Worm (Caenorhabditis elegans) whole organism, L4 larva: Measurements from ENCODE around the gene F35D2.2.

Experiments
- ceh-32 ChIP-seq: sonication (generic microtip); optimal IDR thresholded peaks from 2 replicates; lab custom pipeline; 2016; ENCODE audit warnings: mild to moderate bottlenecking, missing genetic modification characterization, missing compliant biosample characterization; ENCODE audit not compliant: poor library complexity
- ceh-82 ChIP-seq: sonication (generic microtip); optimal IDR thresholded peaks from 2 replicates; lab custom pipeline; 2017; ENCODE audit warnings: missing biosample characterization, missing genetic modification characterization
- dmd-8 ChIP-seq: fragments of 200-800 bp; sonication (Bioruptor generic); IDR thresholded peaks from 2 replicates; pipeline ENCODE4 v1.3.6; 2022; ENCODE audit warnings: missing genetic modification characterization, missing compliant biosample characterization
- egl-27 ChIP-seq: sonication (generic microtip); optimal IDR thresholded peaks from 3 replicates; lab custom pipeline; 2017; ENCODE audit warnings: missing biosample characterization, missing genetic modification reagents, missing genetic modification characterization
- egl-43 ChIP-seq: fragments of 200-800 bp; sonication (Bioruptor generic); IDR thresholded peaks from 2 replicates; pipeline ENCODE4 v1.3.6; 2022; ENCODE audit warnings: missing genetic modification reagents, missing genetic modification characterization, missing compliant biosample characterization
- fos-1 ChIP-seq: fragments of 150-350 bp; optimal IDR thresholded peaks from 2 replicates; lab custom pipeline; 2014; ENCODE audit warnings: missing biosample characterization, missing genetic modification characterization
- lim-7 ChIP-seq: fragments of 200-800 bp; sonication (Bioruptor generic); IDR thresholded peaks from 2 replicates; pipeline ENCODE4 v1.3.6; 2022; ENCODE audit warnings: missing genetic modification characterization, missing compliant biosample characterization
- lsy-2 ChIP-seq, 2 experiments: fragments of 150-350 bp in 1 of 2; sonication (generic microtip) in 1 of 2; optimal IDR thresholded peaks; 2 replicates each; lab custom pipeline; 2014 to 2017; ENCODE audit warnings: missing biosample characterization in 2 of 2, missing genetic modification characterization in 2 of 2
- nhr-11 ChIP-seq: fragments of 150-350 bp; optimal IDR thresholded peaks from 2 replicates; lab custom pipeline; 2014; ENCODE audit warnings: missing biosample characterization, missing genetic modification characterization
- nhr-237 ChIP-seq: sonication (generic microtip); optimal IDR thresholded peaks from 2 replicates; lab custom pipeline; 2017; ENCODE audit warnings: missing biosample characterization, missing genetic modification characterization
- pha-4 ChIP-seq, 2 experiments: fragments of 150-350 bp in 1 of 2; fragments of 200-800 bp in 1 of 2; sonication (Bioruptor generic) in 1 of 2; IDR thresholded peaks in 1 of 2; optimal IDR thresholded peaks in 1 of 2; 2 replicates each; pipeline versions ENCODE4 v1.3.6 to Lab custom; 2014 to 2022; ENCODE audit warnings: missing genetic modification characterization in 2 of 2, missing genetic modification reagents in 2 of 2, missing biosample characterization in 1 of 2, missing compliant biosample characterization in 1 of 2
- sdz-12 ChIP-seq: fragments of 200-800 bp; sonication (Bioruptor generic); optimal IDR thresholded peaks from 2 replicates; lab custom pipeline; 2018; ENCODE audit warnings: mild to moderate bottlenecking, missing genetic modification characterization, missing compliant biosample characterization

DNA sequence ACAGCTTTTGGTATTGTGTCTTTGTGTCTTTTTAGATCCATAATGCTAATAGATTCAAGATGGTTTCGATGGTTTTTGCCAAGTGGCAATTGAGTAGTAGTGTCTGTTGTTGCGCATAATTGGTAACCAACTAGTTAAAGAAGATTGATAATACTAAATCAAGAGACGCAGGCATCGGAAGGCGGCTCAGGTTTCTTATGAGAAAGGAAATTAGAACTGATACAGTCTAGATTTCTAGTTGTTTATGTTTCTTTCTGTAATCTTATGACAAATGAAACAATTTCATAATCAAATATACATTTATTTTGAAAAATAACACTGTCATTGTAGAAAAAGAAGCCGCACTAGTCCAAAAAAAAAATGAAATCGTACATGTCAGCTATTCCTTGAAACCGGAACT lies 20.4 kb upstream of the F35D2.2 start, which contains the start of gene ZK1290.10:
- TF ChIP-seq nhr-11 (tag; lab: Kevin White, UChicago) = no peak
- no peak for TF ChIP-seq nhr-237
- TF ChIP-seq pha-4 (GFP tag; IDR thresholded peaks at IDR 0.05; lab: Robert Waterston, UW) = no peak
- TF ChIP-seq pha-4 (tag; optimal IDR thresholded peaks at IDR 0.05; lab: Kevin White, UChicago) = no peak
- TF ChIP-seq ceh-82 (tag; lab: Kevin White, UChicago) = no peak
- no peak for TF ChIP-seq ceh-32 (tag; lab: Kevin White, UChicago)
- no peak for TF ChIP-seq dmd-8 (GFP tag; lab: Robert Waterston, UW)
- no peak for TF ChIP-seq lsy-2 (tag; optimal IDR thresholded peaks at IDR 0.05; lab: Kevin White, UChicago)
- no peak for TF ChIP-seq egl-43 (GFP tag; lab: Robert Waterston, UW)
- TF ChIP-seq fos-1 = no peak
- no peak for TF ChIP-seq sdz-12 (GFP tag; lab: Kevin White, UChicago)
- no peak for TF ChIP-seq egl-27 (tag; lab: Kevin White, UChicago)
- no peak for TF ChIP-seq lim-7 (GFP tag; lab: Robert Waterston, UW)
